Worm (Caenorhabditis elegans) whole organism, L2 larva: ENCODE data around the gene ZK666.8.

Source experiments
- ama-1 ChIP-seq: fragments of 150-350 bp; optimal IDR thresholded peaks from 2 replicates; lab custom pipeline; 2018; ENCODE audit warnings: inconsistent platforms
- ceh-16 ChIP-seq: fragments of 150-350 bp; optimal IDR thresholded peaks from 2 replicates; lab custom pipeline; 2014; ENCODE audit warnings: missing biosample characterization, missing genetic modification characterization
- crh-2 ChIP-seq: sonication (generic microtip); optimal IDR thresholded peaks from 2 replicates; lab custom pipeline; 2017; ENCODE audit warnings: missing biosample characterization, missing genetic modification characterization
- elt-3 ChIP-seq: sonication (generic microtip); optimal IDR thresholded peaks from 2 replicates; lab custom pipeline; 2017; ENCODE audit warnings: missing biosample characterization, missing genetic modification characterization
- lin-13 ChIP-seq: fragments of 150-350 bp; optimal IDR thresholded peaks from 2 replicates; lab custom pipeline; 2014; ENCODE audit warnings: missing biosample characterization, missing genetic modification reagents, missing genetic modification characterization
- nhr-11 ChIP-seq: fragments of 150-350 bp; optimal IDR thresholded peaks from 2 replicates; lab custom pipeline; 2014; ENCODE audit warnings: missing biosample characterization, missing genetic modification characterization
- nhr-237 ChIP-seq: fragments of 150-350 bp; optimal IDR thresholded peaks from 2 replicates; lab custom pipeline; 2014; ENCODE audit warnings: missing biosample characterization, missing genetic modification characterization
- snpc-4 ChIP-seq: fragments of 150-350 bp; optimal IDR thresholded peaks from 2 replicates; lab custom pipeline; 2014; ENCODE audit warnings: missing biosample characterization, missing genetic modification characterization
- unc-39 ChIP-seq: fragments of 150-350 bp; optimal IDR thresholded peaks from 2 replicates; lab custom pipeline; 2014; ENCODE audit warnings: missing biosample characterization, missing genetic modification characterization
- ztf-4 ChIP-seq: fragments of 150-350 bp; optimal IDR thresholded peaks from 2 replicates; lab custom pipeline; 2014; ENCODE audit warnings: missing biosample characterization, missing genetic modification characterization

ce11 chrII:10524374-10524773, 31.4 kb upstream of the ZK666.8 start, which contains the start of gene F59B10.6:
- TF ChIP-seq nhr-11 (no peak), ztf-4 (tag; lab: Kevin White, UChicago) (no peak), crh-2 (tag; lab: Kevin White, UChicago) (no peak), unc-39 (tag; lab: Kevin White, UChicago) (no peak), elt-3 (tag; lab: Kevin White, UChicago) (no peak), lin-13 (GFP tag; lab: Kevin White, UChicago) (no peak), snpc-4 (tag; lab: Kevin White, UChicago) (no peak), ama-1 (no peak), ceh-16 (no peak), nhr-237 (no peak)
